Fruit fly (Drosophila melanogaster): Measurements from ENCODE around the gene Jon74E.

The Jon74E gene

dm6 chr3L:17590455-17591216, 41.7 kb upstream of the Jon74E start (continued):
- TF ChIP-seq CG8388 (GFP tag; optimal IDR thresholded peaks at IDR 0.05) (no peak), Drgx (GFP tag; IDR thresholded peaks at IDR 0.05) (peak; percentile 44), ind (GFP tag; optimal IDR thresholded peaks at IDR 0.05) (no peak), CG1529 (GFP tag; optimal IDR thresholded peaks at IDR 0.05) (no peak), CG16815 (GFP tag; optimal IDR thresholded peaks at IDR 0.05) (no peak), CG3065 (GFP tag; optimal IDR thresholded peaks at IDR 0.05) (no peak), zen2 (GFP tag; IDR thresholded peaks at IDR 0.05; ENCODE audit: partially characterized antibody) (peak; percentile 74; the same call in 2 of the 3 replicates), wdn (GFP tag; IDR thresholded peaks at IDR 0.05) (no peak), dati (GFP tag; IDR thresholded peaks at IDR 0.05) (no peak), exex (tag; optimal IDR thresholded peaks at IDR 0.05) (no peak), ash1 (GFP tag; optimal IDR thresholded peaks at IDR 0.05) (no peak), pb (GFP tag; optimal IDR thresholded peaks at IDR 0.05) (no peak), wek (GFP tag; optimal IDR thresholded peaks at IDR 0.05) (no peak), odd (GFP tag; optimal IDR thresholded peaks at IDR 0.05) (no peak), Lhr (GFP tag; optimal IDR thresholded peaks at IDR 0.05) (no peak), Xrp1 (GFP tag; IDR thresholded peaks at IDR 0.05) (no peak; the same call in 1 of the 2 replicates), CG11398 (GFP tag; optimal IDR thresholded peaks at IDR 0.05) (no peak), CG4617 (GFP tag; optimal IDR thresholded peaks at IDR 0.05; ENCODE audit: borderline replicate concordance) (no peak), crol (GFP tag; IDR thresholded peaks at IDR 0.05) (peak; percentile 97), lbe (GFP tag; optimal IDR thresholded peaks at IDR 0.05) (peak; percentile 74), CG3838 (GFP tag; optimal IDR thresholded peaks at IDR 0.05) (no peak), ems (GFP tag; optimal IDR thresholded peaks at IDR 0.05) (no peak), CG10267 (tag; optimal IDR thresholded peaks at IDR 0.05) (no peak), usp (GFP tag; optimal IDR thresholded peaks at IDR 0.05) (no peak), Atf6 (GFP tag; IDR thresholded peaks at IDR 0.05) (peak; percentile 47), gcm2 (GFP tag; optimal IDR thresholded peaks at IDR 0.05) (no peak), ro (GFP tag; IDR thresholded peaks at IDR 0.05) (no peak), onecut (GFP tag; IDR thresholded peaks at IDR 0.05) (no peak; the same call in 1 of the 2 replicates), disco-r (GFP tag; optimal IDR thresholded peaks at IDR 0.05) (no peak), CG8944 (GFP tag; optimal IDR thresholded peaks at IDR 0.05) (no peak), cg (GFP tag; optimal IDR thresholded peaks at IDR 0.05) (peak; percentile 97), row (GFP tag; IDR thresholded peaks at IDR 0.05) (peak; percentile 17; the same call in 1 of the 3 replicates), CG4282 (GFP tag; optimal IDR thresholded peaks at IDR 0.05) (no peak), tgo (GFP tag; IDR thresholded peaks at IDR 0.05) (no peak), croc (GFP tag; conservative IDR thresholded peaks at IDR 0.05) (no peak), vfl (GFP tag; optimal IDR thresholded peaks at IDR 0.05) (no peak), CG32772 (GFP tag; IDR thresholded peaks at IDR 0.05) (no peak), mam (GFP tag; optimal IDR thresholded peaks at IDR 0.05) (no peak), run (tag; optimal IDR thresholded peaks at IDR 0.05) (no peak), CG15073 (GFP tag; optimal IDR thresholded peaks at IDR 0.05) (no peak), gt (GFP tag; IDR thresholded peaks at IDR 0.05) (no peak), Side (GFP tag; optimal IDR thresholded peaks at IDR 0.05) (no peak), CG12744 (GFP tag; optimal IDR thresholded peaks at IDR 0.05) (no peak), sr (GFP tag; IDR thresholded peaks at IDR 0.05) (peak; percentile 21; the same call in 1 of the 3 replicates), tap (tag; optimal IDR thresholded peaks at IDR 0.05) (no peak), CG31441 (GFP tag; IDR thresholded peaks at IDR 0.05) (no peak), CG18619 (GFP tag; optimal IDR thresholded peaks at IDR 0.05) (no peak), pzg (GFP tag; optimal IDR thresholded peaks at IDR 0.05) (no peak), CG1233 (GFP tag; optimal IDR thresholded peaks at IDR 0.05) (no peak), abd-A (tag; optimal IDR thresholded peaks at IDR 0.05) (no peak), CG10543 (GFP tag; optimal IDR thresholded peaks at IDR 0.05) (no peak)
